Fruit fly (Drosophila melanogaster) whole organism, embryonic: ENCODE results near the gene CG15170.

Source experiments
- Antp ChIP-seq: fragments of 200-800 bp; sonication (Bioruptor generic); optimal IDR thresholded peaks from 3 replicates; lab custom pipeline; 2016; ENCODE audit warnings: missing biosample characterization, missing genetic modification characterization
- CG10565 ChIP-seq: fragments of 200-800 bp; sonication (Bioruptor generic); optimal IDR thresholded peaks from 3 replicates; lab custom pipeline; 2016; ENCODE audit warnings: missing biosample characterization, mild to moderate bottlenecking, missing genetic modification characterization
- CG10654 ChIP-seq: fragments of 200-800 bp; sonication (Bioruptor generic); optimal IDR thresholded peaks from 2 replicates; lab custom pipeline; 2016; ENCODE audit warnings: missing biosample characterization, missing genetic modification characterization
- CG11696 ChIP-seq: fragments of 200-800 bp; sonication (Bioruptor generic); IDR thresholded peaks from 2 replicates; pipeline ENCODE4 v1.3.6; 2022; ENCODE audit warnings: missing biosample characterization, missing genetic modification characterization
- CG12155 ChIP-seq: fragments of 200-800 bp; sonication (Bioruptor generic); optimal IDR thresholded peaks from 3 replicates; lab custom pipeline; 2016; ENCODE audit warnings: missing biosample characterization, missing genetic modification characterization
- CG12942 ChIP-seq: fragments of 200-800 bp; sonication (Bioruptor generic); optimal IDR thresholded peaks from 3 replicates; lab custom pipeline; 2016; ENCODE audit warnings: missing biosample characterization, missing genetic modification characterization
- CG18262 ChIP-seq: fragments of 200-800 bp; optimal IDR thresholded peaks from 3 replicates; lab custom pipeline; 2019; ENCODE audit warnings: missing biosample characterization, mild to moderate bottlenecking, missing genetic modification characterization, moderate library complexity
- CG32772 ChIP-seq: fragments of 200-800 bp; sonication (Bioruptor generic); IDR thresholded peaks from 2 replicates; pipeline ENCODE4 v1.3.6; 2022; ENCODE audit warnings: missing biosample characterization, missing genetic modification characterization
- CG34376 ChIP-seq: fragments of 200-800 bp; sonication (Bioruptor generic); optimal IDR thresholded peaks from 2 replicates; lab custom pipeline; 2018; ENCODE audit warnings: missing biosample characterization, mild to moderate bottlenecking, missing genetic modification characterization
- CG4282 ChIP-seq: fragments of 200-800 bp; sonication (Bioruptor generic); optimal IDR thresholded peaks from 2 replicates; lab custom pipeline; 2016; ENCODE audit warnings: missing biosample characterization, missing genetic modification characterization
- CG4360 ChIP-seq: fragments of 200-800 bp; sonication (Bioruptor generic); IDR thresholded peaks from 2 replicates; pipeline ENCODE4 v1.3.6; 2022; ENCODE audit warnings: missing biosample characterization, missing genetic modification characterization
- CG4730 ChIP-seq: fragments of 200-800 bp; sonication (Bioruptor generic); IDR thresholded peaks from 2 replicates; pipeline ENCODE4 v1.3.6; 2022; ENCODE audit warnings: missing biosample characterization, missing genetic modification characterization
- CG5953 ChIP-seq: fragments of 200-800 bp; sonication (Bioruptor generic); IDR thresholded peaks from 2 replicates; pipeline ENCODE4 v1.3.6; 2022; ENCODE audit warnings: missing biosample characterization, missing genetic modification characterization
- CG6813 ChIP-seq: fragments of 200-800 bp; sonication (Bioruptor generic); optimal IDR thresholded peaks from 2 replicates; lab custom pipeline; 2017; ENCODE audit warnings: missing biosample characterization, missing genetic modification characterization, mild to moderate bottlenecking, moderate library complexity, missing genetic modification reagents
- CG7556 ChIP-seq: fragments of 200-800 bp; sonication (Bioruptor generic); optimal IDR thresholded peaks from 2 replicates; lab custom pipeline; 2017; ENCODE audit warnings: missing biosample characterization, mild to moderate bottlenecking, missing genetic modification characterization
- CG7745 ChIP-seq: fragments of 200-800 bp; sonication (Bioruptor generic); optimal IDR thresholded peaks from 2 replicates; lab custom pipeline; 2018; ENCODE audit warnings: missing biosample characterization, mild to moderate bottlenecking, missing genetic modification characterization, moderate library complexity
- CG7928 ChIP-seq: fragments of 200-800 bp; sonication (Bioruptor generic); optimal IDR thresholded peaks from 2 replicates; lab custom pipeline; 2017; ENCODE audit warnings: missing biosample characterization, mild to moderate bottlenecking, missing genetic modification characterization
- CG8089 ChIP-seq: fragments of 200-800 bp; sonication (Bioruptor generic); optimal IDR thresholded peaks from 3 replicates; lab custom pipeline; 2016; ENCODE audit warnings: missing biosample characterization, missing genetic modification characterization
- CG9437 ChIP-seq: fragments of 200-800 bp; sonication (Bioruptor generic); optimal IDR thresholded peaks from 2 replicates; lab custom pipeline; 2018; ENCODE audit warnings: missing biosample characterization, mild to moderate bottlenecking, missing genetic modification characterization
- CG9932 ChIP-seq: fragments of 200-800 bp; sonication (Bioruptor generic); IDR thresholded peaks from 2 replicates; pipeline ENCODE4 v1.3.6; 2022; ENCODE audit warnings: missing biosample characterization, missing genetic modification characterization
- Chrac-16 ChIP-seq: fragments of 200-800 bp; sonication (Bioruptor generic); optimal IDR thresholded peaks from 3 replicates; lab custom pipeline; 2016; ENCODE audit warnings: missing biosample characterization, missing genetic modification characterization
- Dbx ChIP-seq: fragments of 200-800 bp; sonication (Bioruptor generic); IDR thresholded peaks from 3 replicates; pipeline ENCODE4 v1.3.6; 2022; ENCODE audit warnings: missing biosample characterization, missing genetic modification characterization
- Elba2 ChIP-seq: fragments of 200-800 bp; sonication (Bioruptor generic); optimal IDR thresholded peaks from 3 replicates; lab custom pipeline; 2016; ENCODE audit warnings: missing biosample characterization, missing genetic modification characterization
- Gsc ChIP-seq: fragments of 200-800 bp; sonication (Bioruptor generic); IDR thresholded peaks from 2 replicates; pipeline ENCODE4 v1.3.6; 2022; ENCODE audit warnings: missing biosample characterization, missing genetic modification characterization
- HLH4C ChIP-seq: fragments of 200-800 bp; sonication (Bioruptor generic); IDR thresholded peaks from 3 replicates; pipeline ENCODE4 v1.3.6; 2022; ENCODE audit warnings: missing biosample characterization, missing genetic modification characterization; ENCODE audit not compliant: partially characterized antibody
- HLHmδ ChIP-seq: fragments of 200-800 bp; sonication (Bioruptor generic); optimal IDR thresholded peaks from 2 replicates; lab custom pipeline; 2018; ENCODE audit warnings: missing biosample characterization, mild to moderate bottlenecking, missing genetic modification characterization, moderate library complexity
- NfI ChIP-seq: fragments of 200-800 bp; sonication (Bioruptor generic); optimal IDR thresholded peaks from 3 replicates; lab custom pipeline; 2018; ENCODE audit warnings: missing biosample characterization, mild to moderate bottlenecking, missing genetic modification characterization, moderate library complexity
- Oli ChIP-seq: fragments of 200-800 bp; sonication (Bioruptor generic); optimal IDR thresholded peaks from 2 replicates; lab custom pipeline; 2018; ENCODE audit warnings: missing biosample characterization, mild to moderate bottlenecking, missing genetic modification characterization, moderate library complexity
- Pdp1 ChIP-seq, 2 experiments: fragments of 200-800 bp; sonication (Bioruptor generic); optimal IDR thresholded peaks; 3 replicates each; lab custom pipeline; 2016; ENCODE audit warnings: missing biosample characterization in 2 of 2, missing genetic modification characterization in 2 of 2, mild to moderate bottlenecking in 1 of 2, moderate library complexity in 1 of 2
- ap ChIP-seq: fragments of 200-800 bp; sonication (Bioruptor generic); IDR thresholded peaks from 2 replicates; pipeline ENCODE4 v1.3.6; 2022; ENCODE audit warnings: missing biosample characterization, missing genetic modification characterization
- ase ChIP-seq: fragments of 200-800 bp; sonication (Bioruptor generic); IDR thresholded peaks from 3 replicates; pipeline ENCODE4 v1.3.6; 2022; ENCODE audit warnings: missing biosample characterization, missing genetic modification characterization
- bbx ChIP-seq: fragments of 200-800 bp; sonication (Bioruptor generic); IDR thresholded peaks from 2 replicates; pipeline ENCODE4 v1.3.6; 2022; ENCODE audit warnings: missing biosample characterization, missing genetic modification characterization; ENCODE audit not compliant: partially characterized antibody
- bcd ChIP-seq: fragments of 200-800 bp; sonication (Bioruptor generic); optimal IDR thresholded peaks from 2 replicates; lab custom pipeline; 2017; ENCODE audit warnings: missing biosample characterization, mild to moderate bottlenecking, missing genetic modification characterization
- btn ChIP-seq: fragments of 200-800 bp; sonication (Bioruptor generic); optimal IDR thresholded peaks from 2 replicates; lab custom pipeline; 2016; ENCODE audit warnings: missing biosample characterization, missing genetic modification characterization
- cg ChIP-seq: fragments of 200-800 bp; sonication (Bioruptor generic); optimal IDR thresholded peaks from 3 replicates; lab custom pipeline; 2019; ENCODE audit warnings: missing biosample characterization, mild to moderate bottlenecking, missing genetic modification characterization, moderate library complexity
- ci ChIP-seq: fragments of 200-800 bp; sonication (Bioruptor generic); IDR thresholded peaks from 3 replicates; pipeline ENCODE4 v1.3.6; 2022; ENCODE audit warnings: missing biosample characterization, missing genetic modification characterization
- fd3F ChIP-seq: fragments of 200-800 bp; sonication (Bioruptor generic); optimal IDR thresholded peaks from 2 replicates; lab custom pipeline; 2018; ENCODE audit warnings: missing biosample characterization, mild to moderate bottlenecking, missing genetic modification characterization, moderate library complexity
- fd64A ChIP-seq: fragments of 200-800 bp; sonication (Bioruptor generic); optimal IDR thresholded peaks from 3 replicates; lab custom pipeline; 2018; ENCODE audit warnings: missing biosample characterization, mild to moderate bottlenecking, missing genetic modification characterization
- ham ChIP-seq: fragments of 200-800 bp; sonication (Bioruptor generic); IDR thresholded peaks from 2 replicates; pipeline ENCODE4 v1.3.6; 2022; ENCODE audit warnings: missing biosample characterization, missing genetic modification characterization
- lbe ChIP-seq: fragments of 200-800 bp; sonication (Bioruptor generic); optimal IDR thresholded peaks from 2 replicates; lab custom pipeline; 2016; ENCODE audit warnings: missing biosample characterization, mild to moderate bottlenecking, missing genetic modification characterization
- nmo ChIP-seq: fragments of 200-800 bp; sonication (Bioruptor generic); optimal IDR thresholded peaks from 2 replicates; lab custom pipeline; 2018; ENCODE audit warnings: missing biosample characterization, mild to moderate bottlenecking, missing genetic modification characterization, moderate library complexity
- org-1 ChIP-seq: fragments of 200-800 bp; sonication (Bioruptor generic); optimal IDR thresholded peaks from 2 replicates; lab custom pipeline; 2017; ENCODE audit warnings: missing biosample characterization, missing genetic modification characterization
- pho ChIP-seq: fragments of 200-800 bp; sonication (Bioruptor generic); optimal IDR thresholded peaks from 2 replicates; lab custom pipeline; 2016; ENCODE audit warnings: missing biosample characterization, missing genetic modification characterization
- phol ChIP-seq: fragments of 200-800 bp; sonication (Bioruptor generic); optimal IDR thresholded peaks from 3 replicates; lab custom pipeline; 2018; ENCODE audit warnings: missing biosample characterization, mild to moderate bottlenecking, missing genetic modification characterization, moderate library complexity
- repo ChIP-seq: fragments of 200-800 bp; sonication (Bioruptor generic); optimal IDR thresholded peaks from 2 replicates; lab custom pipeline; 2016; ENCODE audit warnings: missing biosample characterization, missing genetic modification characterization
- sisA ChIP-seq: fragments of 200-800 bp; sonication (Bioruptor generic); IDR thresholded peaks from 2 replicates; pipeline ENCODE4 v1.3.6; 2022; ENCODE audit warnings: missing biosample characterization, missing genetic modification characterization
- so ChIP-seq: fragments of 200-800 bp; sonication (Bioruptor generic); IDR thresholded peaks from 3 replicates; pipeline ENCODE4 v1.3.6; 2022; ENCODE audit warnings: missing biosample characterization, missing genetic modification characterization
- stwl ChIP-seq: fragments of 200-800 bp; sonication (Bioruptor generic); optimal IDR thresholded peaks from 3 replicates; lab custom pipeline; 2018; ENCODE audit warnings: missing biosample characterization, mild to moderate bottlenecking, missing genetic modification characterization, moderate library complexity
- tin ChIP-seq: fragments of 200-800 bp; sonication (Bioruptor generic); optimal IDR thresholded peaks from 3 replicates; lab custom pipeline; 2016; ENCODE audit warnings: missing biosample characterization, missing genetic modification characterization
- tna ChIP-seq: fragments of 200-800 bp; sonication (Bioruptor generic); IDR thresholded peaks from 2 replicates; pipeline ENCODE4 v1.3.6; 2022; ENCODE audit warnings: missing biosample characterization, missing genetic modification characterization; ENCODE audit not compliant: partially characterized antibody

CG15170 gene

DNA sequence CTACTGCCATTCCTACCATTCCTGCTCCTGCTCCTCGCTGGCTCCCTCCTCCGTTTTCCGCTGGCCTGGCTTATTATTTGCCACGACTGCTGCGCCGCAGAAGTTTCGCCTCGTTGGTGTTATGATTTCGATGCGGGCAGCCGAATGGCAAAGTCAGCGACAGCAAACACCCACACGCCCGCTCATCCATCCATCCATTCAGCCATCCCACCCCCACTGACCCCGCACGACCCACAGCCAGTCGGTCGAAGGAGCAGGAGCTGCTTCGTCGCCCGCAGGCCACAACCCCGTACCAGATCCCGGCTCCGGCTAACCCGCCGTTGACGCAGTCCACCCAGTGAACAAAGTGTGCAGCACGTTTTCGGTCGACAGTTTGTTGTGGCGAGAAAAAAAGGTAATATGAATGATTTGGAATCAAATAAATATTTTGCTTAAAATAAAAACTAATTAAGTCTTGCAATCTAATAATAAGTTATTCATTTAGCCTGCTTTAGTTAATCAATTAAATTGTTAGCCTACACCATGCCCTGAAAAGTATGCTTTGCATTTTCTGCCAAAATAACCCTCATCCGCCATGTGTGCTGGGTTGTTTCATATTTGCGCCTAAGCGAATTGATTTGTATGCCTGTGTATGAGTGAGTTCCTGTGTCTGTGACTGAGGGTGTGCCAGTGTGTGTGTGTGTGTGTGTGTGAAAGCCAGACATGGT lies 36.6 kb upstream of the CG15170 start (continued):
- no peak for TF ChIP-seq Gsc (GFP tag; lab: Robert Waterston, UW)
- TF ChIP-seq nmo, result peak; percentile 43
- peak; percentile 58 for TF ChIP-seq bcd (GFP tag; lab: Kevin White, UChicago)
- TF ChIP-seq tna (GFP tag; lab: Robert Waterston, UW), result no peak
- no peak for TF ChIP-seq CG7745 (tag; lab: Kevin White, UChicago)
- peak; percentile 65 for TF ChIP-seq org-1 (GFP tag; lab: Kevin White, UChicago)
- peak in 1 of 2 experiments; percentile 8 for TF ChIP-seq Pdp1 (GFP tag; optimal IDR thresholded peaks at IDR 0.05; lab: Kevin White, UChicago)
- TF ChIP-seq Elba2 (GFP tag; lab: Kevin White, UChicago), result no peak
- no peak for TF ChIP-seq CG8089
- no peak for TF ChIP-seq CG12942
- TF ChIP-seq HLHmδ (GFP tag; lab: Kevin White, UChicago), result no peak
- TF ChIP-seq stwl (tag; lab: Kevin White, UChicago), result no peak
- peak; percentile 23 for TF ChIP-seq Chrac-16 (GFP tag; lab: Kevin White, UChicago)
- no peak for TF ChIP-seq CG10654 (GFP tag; lab: Kevin White, UChicago)
- TF ChIP-seq ham, result no peak
- TF ChIP-seq CG18262 (tag; lab: Kevin White, UChicago), result peak; percentile 51
- TF ChIP-seq pho (GFP tag; lab: Kevin White, UChicago), result peak; percentile 34
- TF ChIP-seq CG4730, result no peak
- peak; percentile 57 for TF ChIP-seq Oli
- peak; percentile 5 for TF ChIP-seq CG12155 (GFP tag; lab: Kevin White, UChicago)
- no peak for TF ChIP-seq HLH4C
- TF ChIP-seq phol (tag; lab: Kevin White, UChicago), result peak; percentile 56
- peak; percentile 38 for TF ChIP-seq CG9437
- no peak for TF ChIP-seq CG5953 (GFP tag; lab: Robert Waterston, UW)
- no peak for TF ChIP-seq sisA (GFP tag; lab: Robert Waterston, UW)
- no peak for TF ChIP-seq Antp
- no peak for TF ChIP-seq repo (GFP tag; lab: Kevin White, UChicago)
- TF ChIP-seq CG9932 (GFP tag; lab: Robert Waterston, UW), result peak; percentile 38; the same call in 1 of the 2 replicates
- TF ChIP-seq cg, result peak; percentile 28
- peak; percentile 82 for TF ChIP-seq CG34376 (GFP tag; lab: Kevin White, UChicago)
- TF ChIP-seq CG32772 (GFP tag; lab: Robert Waterston, UW), result no peak
- no peak for TF ChIP-seq tin
- TF ChIP-seq CG4360 (GFP tag; lab: Robert Waterston, UW), result no peak
- no peak for TF ChIP-seq btn (GFP tag; lab: Kevin White, UChicago)
- peak; percentile 64; the same call in 1 of the 3 replicates for TF ChIP-seq so
- TF ChIP-seq CG7928 (GFP tag; lab: Kevin White, UChicago), result no peak
- no peak for TF ChIP-seq CG4282
- TF ChIP-seq CG6813 (GFP tag; lab: Kevin White, UChicago), result peak; percentile 48
- TF ChIP-seq bbx (GFP tag; lab: Robert Waterston, UW), result no peak
- no peak for TF ChIP-seq ap (GFP tag; lab: Robert Waterston, UW)
- no peak for TF ChIP-seq CG10565
- peak; percentile 23; the same call in 1 of the 2 replicates for TF ChIP-seq CG11696 (GFP tag; lab: Robert Waterston, UW)
- TF ChIP-seq fd3F (GFP tag; lab: Kevin White, UChicago), result peak; percentile 50
- no peak for TF ChIP-seq Dbx (GFP tag; lab: Robert Waterston, UW)
- TF ChIP-seq ase (GFP tag; lab: Robert Waterston, UW), result no peak
- peak; percentile 88 for TF ChIP-seq CG7556
- no peak for TF ChIP-seq lbe
- TF ChIP-seq ci (GFP tag; lab: Robert Waterston, UW), result no peak
- no peak for TF ChIP-seq fd64A (GFP tag; lab: Kevin White, UChicago)
- peak; percentile 65 for TF ChIP-seq NfI (GFP tag; lab: Kevin White, UChicago)
